Worm (Caenorhabditis elegans) whole organism, young adult: ENCODE measurements around the gene Y59E1A.4.

Experiments used
- B0019.2 ChIP-seq: fragments of 200-800 bp; sonication (Bioruptor generic); conservative IDR thresholded peaks from 2 replicates; pipeline ENCODE4 v1.3.6; 2022; ENCODE audit warnings: missing genetic modification reagents, missing genetic modification characterization, missing compliant biosample characterization
- B0035.1 ChIP-seq: sonication (generic microtip); optimal IDR thresholded peaks from 2 replicates; lab custom pipeline; 2016; ENCODE audit warnings: missing genetic modification characterization, mild to moderate bottlenecking, missing compliant biosample characterization, missing genotype, missing genetic modification reagents
- B0261.1 ChIP-seq: sonication (generic microtip); optimal IDR thresholded peaks from 2 replicates; lab custom pipeline; 2016; ENCODE audit warnings: mild to moderate bottlenecking, missing genetic modification characterization, moderate library complexity, missing compliant biosample characterization
- C06A6.2 ChIP-seq: fragments of 200-800 bp; sonication (Bioruptor generic); conservative IDR thresholded peaks from 2 replicates; pipeline ENCODE4 v1.3.6; 2022; ENCODE audit warnings: missing genetic modification characterization, missing compliant biosample characterization
- C17E4.6 ChIP-seq: fragments of 200-800 bp; sonication (Bioruptor generic); IDR thresholded peaks from 2 replicates; pipeline ENCODE4 v1.3.6; 2022; ENCODE audit warnings: missing genetic modification reagents, missing genetic modification characterization, missing compliant biosample characterization
- D2030.7 ChIP-seq: fragments of 200-800 bp; sonication (Bioruptor generic); IDR thresholded peaks from 2 replicates; pipeline ENCODE4 v1.3.6; 2022; ENCODE audit warnings: missing genetic modification reagents, missing genetic modification characterization, missing compliant biosample characterization
- F55B11.4 ChIP-seq: sonication (generic microtip); optimal IDR thresholded peaks from 2 replicates; lab custom pipeline; 2016; ENCODE audit warnings: missing compliant biosample characterization, missing genetic modification characterization, borderline replicate concordance; ENCODE audit not compliant: insufficient read depth
- F57C9.4 ChIP-seq: sonication (generic microtip); optimal IDR thresholded peaks from 2 replicates; lab custom pipeline; 2017; ENCODE audit warnings: mild to moderate bottlenecking, missing genetic modification characterization, missing compliant biosample characterization
- T26A5.8 ChIP-seq: sonication (generic microtip); optimal IDR thresholded peaks from 2 replicates; lab custom pipeline; 2016; ENCODE audit warnings: missing genetic modification characterization, missing compliant biosample characterization
- Y53G8AR.9 ChIP-seq: fragments of 200-800 bp; sonication (Bioruptor generic); conservative IDR thresholded peaks from 2 replicates; pipeline ENCODE4 v1.3.6; 2022; ENCODE audit warnings: missing genetic modification reagents, missing genetic modification characterization, missing compliant biosample characterization
- Y56A3A.18 ChIP-seq: fragments of 200-800 bp; sonication (Bioruptor generic); IDR thresholded peaks from 2 replicates; pipeline ENCODE4 v1.3.6; 2022; ENCODE audit warnings: missing genetic modification reagents, missing genetic modification characterization, missing compliant biosample characterization
- Y95B8A.8 ChIP-seq: fragments of 200-800 bp; sonication (Bioruptor generic); IDR thresholded peaks from 2 replicates; pipeline ENCODE4 v1.3.6; 2022; ENCODE audit warnings: missing genetic modification reagents, missing genetic modification characterization, missing compliant biosample characterization
- akir-1 ChIP-seq: fragments of 200-800 bp; sonication (Bioruptor generic); optimal IDR thresholded peaks from 2 replicates; lab custom pipeline; 2018; ENCODE audit warnings: mild to moderate bottlenecking, missing genetic modification characterization, moderate library complexity, missing compliant biosample characterization
- atf-7 ChIP-seq: sonication (generic microtip); optimal IDR thresholded peaks from 2 replicates; lab custom pipeline; 2017; ENCODE audit warnings: mild to moderate bottlenecking, missing genetic modification characterization, missing compliant biosample characterization
- athp-1 ChIP-seq: sonication (generic microtip); optimal IDR thresholded peaks from 2 replicates; lab custom pipeline; 2017; ENCODE audit warnings: mild to moderate bottlenecking, missing genetic modification characterization, missing compliant biosample characterization
- bed-1 ChIP-seq: fragments of 200-800 bp; sonication (Bioruptor generic); IDR thresholded peaks from 2 replicates; pipeline ENCODE4 v1.3.6; 2022; ENCODE audit warnings: missing genetic modification reagents, missing genetic modification characterization, missing compliant biosample characterization
- bed-2 ChIP-seq: fragments of 200-800 bp; sonication (Bioruptor generic); IDR thresholded peaks from 2 replicates; pipeline ENCODE4 v1.3.6; 2022; ENCODE audit warnings: missing genetic modification reagents, missing genetic modification characterization, missing compliant biosample characterization
- cebp-1 ChIP-seq, 2 experiments: fragments of 200-800 bp in 1 of 2; sonication (Bioruptor generic) in 1 of 2; sonication (generic microtip) in 1 of 2; IDR thresholded peaks in 1 of 2; optimal IDR thresholded peaks in 1 of 2; 2 replicates each; pipeline versions ENCODE4 v1.3.6 to Lab custom; 2017 to 2022; ENCODE audit warnings: missing compliant biosample characterization in 2 of 2, missing genetic modification characterization in 2 of 2, mild to moderate bottlenecking in 1 of 2, missing genetic modification reagents in 1 of 2, moderate library complexity in 1 of 2
- dpff-1 ChIP-seq: sonication (generic microtip); optimal IDR thresholded peaks from 2 replicates; lab custom pipeline; 2017; ENCODE audit warnings: mild to moderate bottlenecking, missing genetic modification characterization, missing compliant biosample characterization
- efl-1 ChIP-seq: fragments of 150-350 bp; optimal IDR thresholded peaks from 2 replicates; lab custom pipeline; 2014; ENCODE audit warnings: missing biosample characterization, missing genetic modification reagents, missing genetic modification characterization
- egl-44 ChIP-seq: fragments of 200-800 bp; sonication (Bioruptor generic); IDR thresholded peaks from 2 replicates; pipeline ENCODE4 v1.3.6; 2022; ENCODE audit warnings: missing genetic modification reagents, missing genetic modification characterization, missing compliant biosample characterization
- gei-17 ChIP-seq: fragments of 200-800 bp; sonication (Bioruptor generic); optimal IDR thresholded peaks from 2 replicates; lab custom pipeline; 2018; ENCODE audit warnings: mild to moderate bottlenecking, missing genetic modification characterization, missing compliant biosample characterization
- him-1 ChIP-seq: sonication (generic microtip); optimal IDR thresholded peaks from 2 replicates; lab custom pipeline; 2016; ENCODE audit warnings: missing genotype, missing genetic modification reagents, missing genetic modification characterization, missing compliant biosample characterization
- lag-1 ChIP-seq: fragments of 200-800 bp; sonication (Bioruptor generic); IDR thresholded peaks from 2 replicates; pipeline ENCODE4 v1.3.6; 2022; ENCODE audit warnings: missing genetic modification reagents, missing genetic modification characterization, missing compliant biosample characterization
- lin-35 ChIP-seq, 3 experiments: fragments of 150-350 bp in 2 of 3; sonication (generic microtip) in 1 of 3; optimal IDR thresholded peaks; 2 replicates each; lab custom pipeline; 2014 to 2018; ENCODE audit warnings: missing biosample characterization in 3 of 3, missing genetic modification characterization in 3 of 3, missing genetic modification reagents in 3 of 3
- lsy-27 ChIP-seq: sonication (generic microtip); optimal IDR thresholded peaks from 2 replicates; lab custom pipeline; 2017; ENCODE audit warnings: missing genetic modification characterization, mild to moderate bottlenecking, missing compliant biosample characterization, antibody characterized with exemption, missing genotype, borderline replicate concordance; ENCODE audit not compliant: insufficient read depth
- madf-10 ChIP-seq: sonication (generic microtip); optimal IDR thresholded peaks from 2 replicates; lab custom pipeline; 2016; ENCODE audit warnings: mild to moderate bottlenecking, missing genetic modification characterization, missing compliant biosample characterization
- mcd-1 ChIP-seq: fragments of 200-800 bp; sonication (Bioruptor generic); IDR thresholded peaks from 2 replicates; pipeline ENCODE4 v1.3.6; 2022; ENCODE audit warnings: missing genetic modification reagents, missing genetic modification characterization, missing compliant biosample characterization
- mes-4 ChIP-seq: sonication (generic microtip); optimal IDR thresholded peaks from 2 replicates; lab custom pipeline; 2016; ENCODE audit warnings: missing genotype, missing genetic modification characterization, missing compliant biosample characterization
- mxl-1 ChIP-seq: sonication (generic microtip); optimal IDR thresholded peaks from 2 replicates; lab custom pipeline; 2016; ENCODE audit warnings: missing genetic modification characterization, missing compliant biosample characterization
- nfya-1 ChIP-seq: sonication (generic microtip); optimal IDR thresholded peaks from 2 replicates; lab custom pipeline; 2017; ENCODE audit warnings: antibody characterized with exemption, missing compliant biosample characterization, missing genetic modification characterization, borderline replicate concordance; ENCODE audit not compliant: insufficient read depth
- nfyb-1 ChIP-seq: fragments of 200-800 bp; sonication (Bioruptor generic); IDR thresholded peaks from 2 replicates; pipeline ENCODE4 v1.3.6; 2022; ENCODE audit warnings: missing genetic modification reagents, missing genetic modification characterization, missing compliant biosample characterization
- nhr-80 ChIP-seq: sonication (generic microtip); optimal IDR thresholded peaks from 2 replicates; lab custom pipeline; 2016; ENCODE audit warnings: missing genetic modification characterization, missing compliant biosample characterization
- pbrm-1 ChIP-seq: fragments of 200-800 bp; sonication (Bioruptor generic); IDR thresholded peaks from 2 replicates; pipeline ENCODE4 v1.3.6; 2022; ENCODE audit warnings: missing genetic modification reagents, missing genetic modification characterization, missing compliant biosample characterization
- sea-2 ChIP-seq: fragments of 200-800 bp; sonication (Bioruptor generic); IDR thresholded peaks from 2 replicates; pipeline ENCODE4 v1.3.6; 2022; ENCODE audit warnings: missing genetic modification characterization, missing compliant biosample characterization
- unc-62 ChIP-seq: fragments of 150-350 bp; optimal IDR thresholded peaks from 2 replicates; lab custom pipeline; 2014; ENCODE audit warnings: missing biosample characterization, missing genetic modification reagents, missing genetic modification characterization
- zfh-2 ChIP-seq: fragments of 200-800 bp; sonication (Bioruptor generic); conservative IDR thresholded peaks from 2 replicates; pipeline ENCODE4 v1.3.6; 2022; ENCODE audit warnings: missing genetic modification reagents, missing genetic modification characterization, missing compliant biosample characterization
- ztf-18 ChIP-seq: sonication (generic microtip); optimal IDR thresholded peaks from 2 replicates; lab custom pipeline; 2016; ENCODE audit warnings: missing genotype, mild to moderate bottlenecking, missing genetic modification characterization, missing compliant biosample characterization
- ztf-3 ChIP-seq: fragments of 200-800 bp; sonication (Bioruptor generic); optimal IDR thresholded peaks from 2 replicates; lab custom pipeline; 2018; ENCODE audit warnings: mild to moderate bottlenecking, missing genetic modification characterization, missing compliant biosample characterization
- ztf-6 ChIP-seq: fragments of 200-800 bp; sonication (Bioruptor generic); IDR thresholded peaks from 2 replicates; pipeline ENCODE4 v1.3.6; 2022; ENCODE audit warnings: missing genetic modification reagents, missing genetic modification characterization, missing compliant biosample characterization

The Y59E1A.4 gene

ce11 chrX:1909353-1909752, 30.4 kb downstream of the Y59E1A.4 start (continued):
- TF ChIP-seq mes-4 (tag; lab: Kevin White, UChicago) (no peak), B0261.1 (tag; lab: Kevin White, UChicago) (peak; percentile 52), ztf-3 (GFP tag; lab: Kevin White, UChicago) (peak; percentile 62), pbrm-1 (GFP tag; lab: Robert Waterston, UW) (peak; percentile 80; the same call in 1 of the 2 replicates), D2030.7 (GFP tag; lab: Robert Waterston, UW) (no peak), mxl-1 (tag; lab: Kevin White, UChicago) (no peak), sea-2 (GFP tag; lab: Robert Waterston, UW) (peak; percentile 66; the same call in 1 of the 2 replicates), egl-44 (GFP tag; lab: Robert Waterston, UW) (no peak), lsy-27 (tag; lab: Kevin White, UChicago) (no peak), nfya-1 (tag; lab: Kevin White, UChicago) (no peak), Y56A3A.18 (GFP tag; lab: Robert Waterston, UW) (peak; percentile 96), B0019.2 (GFP tag; lab: Robert Waterston, UW) (no peak), nhr-80 (tag; lab: Kevin White, UChicago) (peak; percentile 65), efl-1 (no peak), dpff-1 (tag; lab: Kevin White, UChicago) (no peak), nfyb-1 (peak; percentile 92), lag-1 (0 out of 2 replicates have a peak, but pooled peaks have one; percentile 59), mcd-1 (peak; percentile 80), F57C9.4 (tag; lab: Kevin White, UChicago) (no peak), bed-1 (GFP tag; lab: Robert Waterston, UW) (no peak), madf-10 (tag; lab: Kevin White, UChicago) (peak; percentile 58), B0035.1 (peak; percentile 48), gei-17 (GFP tag; lab: Kevin White, UChicago) (peak; percentile 95), him-1 (tag; lab: Kevin White, UChicago) (no peak), unc-62 (GFP tag; lab: Kevin White, UChicago) (no peak), zfh-2 (GFP tag; lab: Robert Waterston, UW) (no peak; the same call in 1 of the 2 replicates), C06A6.2 (GFP tag; lab: Robert Waterston, UW) (peak; percentile 69), Y53G8AR.9 (GFP tag; lab: Robert Waterston, UW) (peak; percentile 90), bed-2 (GFP tag; lab: Robert Waterston, UW) (no peak), lin-35 (GFP tag; optimal IDR thresholded peaks at IDR 0.05; lab: Kevin White, UChicago) (peak in 1 of 3 experiments; percentile 85)

- TF ChIP-seq ztf-18 (tag; lab: Kevin White, UChicago) (no peak), cebp-1 (GFP tag; IDR thresholded peaks at IDR 0.05; lab: Robert Waterston, UW) (no peak), cebp-1 (tag; optimal IDR thresholded peaks at IDR 0.05; lab: Kevin White, UChicago) (no peak), atf-7 (tag; lab: Kevin White, UChicago) (no peak), akir-1 (GFP tag; lab: Kevin White, UChicago) (no peak), zfh-2 (GFP tag; lab: Robert Waterston, UW) (no peak), T26A5.8 (no peak), athp-1 (tag; lab: Kevin White, UChicago) (no peak), ztf-6 (GFP tag; lab: Robert Waterston, UW) (no peak), F55B11.4 (tag; lab: Kevin White, UChicago) (no peak), C17E4.6 (GFP tag; lab: Robert Waterston, UW) (no peak), bed-1 (GFP tag; lab: Robert Waterston, UW) (no peak), Y95B8A.8 (GFP tag; lab: Robert Waterston, UW) (no peak)
- TF ChIP-seq, all 124 proteins: peak for 0
Observed at ce11 chrX:1907009-1907408, 32.8 kb downstream of the Y59E1A.4 start.
